Worm (Caenorhabditis elegans) whole organism, L4/young adult: Measurements from ENCODE around the gene M28.10.

Source experiments
- W03F9.2 ChIP-seq: fragments of 150-350 bp; optimal IDR thresholded peaks from 2 replicates; lab custom pipeline; 2014; ENCODE audit warnings: missing biosample characterization, missing genetic modification characterization
- dao-5 ChIP-seq: sonication (generic microtip); optimal IDR thresholded peaks from 2 replicates; lab custom pipeline; 2016; ENCODE audit warnings: missing genotype, missing genetic modification characterization, moderate library complexity, missing compliant biosample characterization
- him-1 ChIP-seq: sonication (generic microtip); optimal IDR thresholded peaks from 2 replicates; lab custom pipeline; 2016; ENCODE audit warnings: missing genotype, missing genetic modification reagents, missing genetic modification characterization, missing compliant biosample characterization

- TF ChIP-seq him-1 (tag; lab: Kevin White, UChicago) (no peak), W03F9.2 (tag; lab: Kevin White, UChicago) (no peak), dao-5 (tag; lab: Kevin White, UChicago) (no peak)
Measured at ce11 chrII:10684954-10685353, 37.6 kb downstream of the M28.10 start.
